Worm (Caenorhabditis elegans): ENCODE measurements around the gene htz-1.
A peak's percentile ranks its signal among the peaks of the same experiment; 100 is the strongest.

Gene htz-1

DNA sequence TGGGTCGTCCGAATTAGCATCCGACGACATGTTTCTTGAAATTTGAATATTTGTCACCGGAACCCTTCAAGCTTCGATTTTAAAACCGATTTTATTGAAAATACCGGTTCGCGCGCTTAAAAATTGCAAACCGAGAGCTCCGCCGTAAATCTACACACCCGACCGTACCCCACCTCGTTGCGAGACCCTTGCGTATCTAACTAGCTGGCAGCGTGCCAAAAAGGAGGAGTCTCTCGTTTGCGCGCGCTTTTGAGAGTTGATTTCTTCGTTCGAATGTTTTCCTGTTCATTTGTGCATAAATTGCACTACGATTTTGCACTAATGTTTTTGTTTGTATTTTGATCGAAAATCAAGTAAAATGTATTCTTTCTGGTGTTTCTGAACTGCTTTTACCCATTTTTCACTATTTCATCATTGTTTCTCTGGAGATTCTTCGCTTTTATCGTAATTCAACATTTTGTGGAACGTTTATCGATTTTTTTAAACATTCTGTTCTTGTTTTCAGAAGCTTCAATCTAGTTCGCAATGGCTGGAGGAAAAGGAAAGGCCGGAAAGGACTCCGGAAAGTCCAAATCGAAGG, at the start of gene htz-1, which contains the start of gene wapl-1 (continued):
- TF ChIP-seq Y95B8A.8 (GFP tag; IDR thresholded peaks at IDR 0.05): peak; percentile 93
- peak; percentile 92 for TF ChIP-seq rcor-1 (GFP tag; IDR thresholded peaks at IDR 0.05)
- no peak for TF ChIP-seq nhr-179 (tag; optimal IDR thresholded peaks at IDR 0.05)
- peak; percentile 54 for TF ChIP-seq somi-1 (GFP tag; optimal IDR thresholded peaks at IDR 0.05)
- no peak for TF ChIP-seq sea-2 (GFP tag; IDR thresholded peaks at IDR 0.05)
- TF ChIP-seq ztf-6 (GFP tag; IDR thresholded peaks at IDR 0.05): no peak; the same call in 1 of the 2 replicates
- peak; percentile 65 for TF ChIP-seq attf-6 (GFP tag; IDR thresholded peaks at IDR 0.05)
- TF ChIP-seq Y56A3A.18 (GFP tag; IDR thresholded peaks at IDR 0.05): peak; percentile 60; the same call in 1 of the 2 replicates
- TF ChIP-seq ztf-3 (GFP tag; optimal IDR thresholded peaks at IDR 0.05): no peak
- TF ChIP-seq snpc-4 (GFP tag; optimal IDR thresholded peaks at IDR 0.05): peak; percentile 23
- TF ChIP-seq snpc-4 (tag; optimal IDR thresholded peaks at IDR 0.05): peak; percentile 73 to 85 (median 83)
- TF ChIP-seq F23B12.7 (tag; optimal IDR thresholded peaks at IDR 0.05; ENCODE audit: insufficient read depth): peak; percentile 58
- peak; percentile 25 for TF ChIP-seq F57C9.4 (tag; optimal IDR thresholded peaks at IDR 0.05)
- TF ChIP-seq K11D2.4 (GFP tag; IDR thresholded peaks at IDR 0.05): peak; percentile 88
- TF ChIP-seq atf-7 (tag; optimal IDR thresholded peaks at IDR 0.05): peak; percentile 72
- peak; percentile 70; the same call in 1 of the 2 replicates for TF ChIP-seq Y79H2A.3 (GFP tag; conservative IDR thresholded peaks at IDR 0.05)
- no peak for TF ChIP-seq T26A5.8 (tag; optimal IDR thresholded peaks at IDR 0.05)
- no peak for TF ChIP-seq T07F8.4 (tag; optimal IDR thresholded peaks at IDR 0.05)
- peak; percentile 94 for TF ChIP-seq D2030.7 (GFP tag; IDR thresholded peaks at IDR 0.05)
- TF ChIP-seq athp-1 (tag; optimal IDR thresholded peaks at IDR 0.05): peak; percentile 65
- peak; percentile 88 for TF ChIP-seq pha-4 (tag; optimal IDR thresholded peaks at IDR 0.05)
- TF ChIP-seq madf-6 (GFP tag; IDR thresholded peaks at IDR 0.05): peak; percentile 96
- no peak for TF ChIP-seq tbx-9 (tag; optimal IDR thresholded peaks at IDR 0.05; ENCODE audit: borderline replicate concordance)
- TF ChIP-seq ets-4 (GFP tag; optimal IDR thresholded peaks at IDR 0.05): no peak
- no peak for TF ChIP-seq rpc-1 (optimal IDR thresholded peaks at IDR 0.05)
- TF ChIP-seq rpc-1 (tag; optimal IDR thresholded peaks at IDR 0.05): no peak
- TF ChIP-seq ceh-100 (GFP tag; IDR thresholded peaks at IDR 0.05): peak; percentile 81
- no peak for TF ChIP-seq sdz-38 (tag; optimal IDR thresholded peaks at IDR 0.05)
- peak; percentile 96 for TF ChIP-seq tlf-1 (GFP tag; optimal IDR thresholded peaks at IDR 0.05)
- TF ChIP-seq dox-1 (GFP tag; IDR thresholded peaks at IDR 0.05): peak; percentile 97
- no peak for TF ChIP-seq nhr-120 (GFP tag; IDR thresholded peaks at IDR 0.05)
- TF ChIP-seq lin-35 (GFP tag; optimal IDR thresholded peaks at IDR 0.05): peak; percentile 54 to 94 (median 76)
- peak; percentile 81 for TF ChIP-seq hmg-1.2 (GFP tag; IDR thresholded peaks at IDR 0.05)
- no peak for TF ChIP-seq mes-4 (tag; optimal IDR thresholded peaks at IDR 0.05)
- no peak for TF ChIP-seq lin-26 (GFP tag; IDR thresholded peaks at IDR 0.05)
- TF ChIP-seq egl-18 (GFP tag; IDR thresholded peaks at IDR 0.05): no peak
- no peak for TF ChIP-seq him-1 (tag; optimal IDR thresholded peaks at IDR 0.05)
- TF ChIP-seq let-526 (GFP tag; IDR thresholded peaks at IDR 0.05): peak; percentile 20; the same call in 1 of the 2 replicates
- TF ChIP-seq madf-10 (tag; optimal IDR thresholded peaks at IDR 0.05): peak; percentile 65
- TF ChIP-seq ztf-18 (tag; optimal IDR thresholded peaks at IDR 0.05): peak; percentile 79
- TF ChIP-seq B0035.1 (tag; optimal IDR thresholded peaks at IDR 0.05): no peak
- TF ChIP-seq pbrm-1 (GFP tag; IDR thresholded peaks at IDR 0.05): peak; percentile 94
- peak; percentile 62 for TF ChIP-seq chd-7 (tag; optimal IDR thresholded peaks at IDR 0.05)
- no peak for TF ChIP-seq F37B4.10 (GFP tag; IDR thresholded peaks at IDR 0.05)
- TF ChIP-seq Y53F4B.3 (GFP tag; IDR thresholded peaks at IDR 0.05): no peak
- TF ChIP-seq die-1 (tag; optimal IDR thresholded peaks at IDR 0.05): no peak
- TF ChIP-seq lsy-27 (tag; optimal IDR thresholded peaks at IDR 0.05; ENCODE audit: borderline replicate concordance, insufficient read depth): peak; percentile 63
- TF ChIP-seq zim-3 (tag; optimal IDR thresholded peaks at IDR 0.05): peak; percentile 56
- TF ChIP-seq B0336.3 (GFP tag; IDR thresholded peaks at IDR 0.05): peak; percentile 88
